Worm (Caenorhabditis elegans): ENCODE results near the gene fbxa-4.

fbxa-4 gene

DNA sequence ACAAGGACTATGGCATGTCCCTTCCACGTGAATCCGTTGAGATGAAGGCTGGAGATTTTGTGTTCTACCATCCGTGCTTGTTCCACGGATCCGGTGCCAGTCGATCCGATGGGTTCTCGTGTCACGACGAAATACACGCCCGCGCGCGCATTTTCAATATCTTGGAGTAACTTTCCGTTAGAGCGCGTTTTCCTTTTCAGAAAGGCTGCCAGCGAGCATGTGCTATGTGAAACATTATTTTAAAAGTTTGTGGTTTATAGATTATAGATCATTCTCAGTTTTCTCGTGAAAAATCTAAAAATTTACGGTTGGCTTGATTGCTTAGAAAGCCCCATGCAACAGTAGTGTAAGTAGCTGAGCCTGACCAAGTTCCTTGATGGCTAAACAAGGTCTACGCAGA lies 3.5 kb upstream of the fbxa-4 start, which contains the start of gene fbxc-20:
fbxc-20 (plus strand) TSS at position 301 of the 400 bp plus-strand sequence.
- TF ChIP-seq skn-1 (tag; optimal IDR thresholded peaks at IDR 0.05) (no peak), nhr-43 (tag; optimal IDR thresholded peaks at IDR 0.05; ENCODE audit: poor library complexity, severe bottlenecking) (no peak)

DNA sequence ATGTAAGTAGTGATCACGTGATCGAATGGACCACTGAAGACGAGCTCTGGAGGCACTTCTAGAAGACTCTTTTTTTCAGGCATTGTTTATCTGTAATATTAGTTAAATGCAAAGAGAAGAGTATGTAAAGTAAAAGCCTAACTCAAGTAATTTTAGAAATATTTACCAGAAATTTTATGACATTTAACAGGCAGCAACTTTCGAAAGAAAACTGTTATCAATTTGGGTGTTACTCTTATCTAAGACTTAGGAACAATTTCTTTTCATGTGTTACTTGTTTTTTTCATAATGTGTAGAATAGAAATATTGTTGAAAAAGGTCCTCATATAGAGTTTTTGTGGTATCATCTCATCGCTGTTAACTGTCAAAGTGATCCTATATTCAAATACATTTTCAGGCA lies 2.6 kb upstream of the fbxa-4 start, which contains the start of the genes F42G2.5 and F42G2.7:
F42G2.5 (minus strand) TSS at position 101 of the 400 bp plus-strand sequence.
F42G2.7 (plus strand) TSS at position 270 of the 400 bp plus-strand sequence.
- TF ChIP-seq aly-2 (tag; optimal IDR thresholded peaks at IDR 0.05) (no peak), elt-2 (tag; optimal IDR thresholded peaks at IDR 0.05) (peak; percentile 44)

DNA sequence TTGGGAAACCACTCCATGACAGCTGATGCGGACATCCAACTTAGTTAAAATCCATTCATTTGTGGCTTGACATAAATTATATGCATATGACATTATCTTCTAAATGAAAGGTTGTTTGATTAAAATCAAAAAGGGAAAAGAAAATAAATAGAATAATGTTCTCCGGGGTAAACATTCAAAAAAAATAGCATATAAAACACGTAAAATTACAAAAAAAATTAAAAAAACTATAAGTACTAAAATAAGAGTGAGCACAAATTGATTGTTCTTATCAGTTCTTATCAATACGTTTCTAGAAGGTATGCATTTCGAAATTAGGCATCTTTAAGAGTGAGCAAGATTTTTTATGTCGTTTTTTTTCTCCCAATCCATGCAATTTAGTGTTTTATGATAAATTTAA lies 2.7 kb downstream of the fbxa-4 start, which contains the start of gene fbxa-182:
fbxa-182 (minus strand) TSS at position 101 of the 400 bp plus-strand sequence.
- TF ChIP-seq nhr-77 (tag; optimal IDR thresholded peaks at IDR 0.05) (no peak), mdl-1 (tag; optimal IDR thresholded peaks at IDR 0.05) (no peak), pqm-1 (tag; optimal IDR thresholded peaks at IDR 0.05) (peak; percentile 37), elt-2 (tag; optimal IDR thresholded peaks at IDR 0.05) (peak; percentile 54), ceh-9 (tag; optimal IDR thresholded peaks at IDR 0.05) (no peak), elt-1 (tag; optimal IDR thresholded peaks at IDR 0.05) (no peak), pha-4 (tag; optimal IDR thresholded peaks at IDR 0.05) (peak; percentile 8)

DNA sequence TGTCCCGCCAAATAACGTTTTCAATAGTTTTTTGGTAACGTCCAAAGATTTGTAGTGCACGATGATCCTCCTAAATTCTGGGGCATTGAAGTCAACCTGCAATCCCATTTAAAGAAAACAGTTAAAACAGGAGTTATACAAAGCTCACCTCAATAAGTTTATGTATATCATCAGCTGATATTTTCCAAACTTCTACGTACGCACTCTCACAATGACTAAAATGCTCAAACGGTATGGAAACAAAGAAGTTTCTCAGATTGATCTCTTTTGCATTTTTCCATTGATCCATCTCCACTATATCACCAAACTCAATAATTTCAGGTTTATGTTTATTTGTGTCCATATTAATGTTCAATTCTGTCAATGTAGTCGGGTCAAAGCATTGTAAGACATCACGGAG lies 3.8 kb downstream of the fbxa-4 start:
- TF ChIP-seq jun-1 (tag; optimal IDR thresholded peaks at IDR 0.05) (no peak), nhr-237 (tag; optimal IDR thresholded peaks at IDR 0.05) (no peak), elt-1 (tag; optimal IDR thresholded peaks at IDR 0.05) (no peak), unc-39 (tag; optimal IDR thresholded peaks at IDR 0.05) (no peak), daf-12 (tag; optimal IDR thresholded peaks at IDR 0.05) (no peak), egl-5 (tag; optimal IDR thresholded peaks at IDR 0.05) (no peak), mml-1 (tag; optimal IDR thresholded peaks at IDR 0.05) (no peak), zag-1 (tag; optimal IDR thresholded peaks at IDR 0.05) (no peak), fkh-10 (GFP tag; optimal IDR thresholded peaks at IDR 0.05) (no peak), fkh-2 (tag; optimal IDR thresholded peaks at IDR 0.05) (no peak), nhr-43 (tag; optimal IDR thresholded peaks at IDR 0.05; ENCODE audit: poor library complexity, severe bottlenecking) (no peak), mdl-1 (tag; optimal IDR thresholded peaks at IDR 0.05) (no peak), pqm-1 (tag; optimal IDR thresholded peaks at IDR 0.05) (no peak), ztf-4 (tag; optimal IDR thresholded peaks at IDR 0.05) (no peak), ama-1 (optimal IDR thresholded peaks at IDR 0.05) (no peak), ceh-9 (tag; optimal IDR thresholded peaks at IDR 0.05) (no peak)

DNA sequence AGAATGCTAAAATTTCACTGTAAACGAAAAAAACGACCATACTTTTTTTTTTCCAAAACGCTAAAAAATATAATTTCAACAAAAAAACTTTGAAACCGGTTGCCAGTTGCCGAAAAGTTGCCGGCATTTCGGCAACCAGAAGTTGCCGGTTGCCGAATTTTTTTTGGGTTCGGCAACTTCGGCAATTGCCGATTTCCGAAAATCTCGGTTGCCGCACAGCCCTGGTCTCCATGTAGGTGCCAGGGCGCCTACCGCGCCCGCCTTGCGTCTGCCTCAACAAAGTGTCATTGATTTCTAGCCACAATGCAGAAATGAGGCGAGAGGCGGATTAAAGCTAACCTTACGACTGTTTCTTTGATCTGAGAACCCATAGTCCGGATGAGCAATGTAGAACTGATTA lies 4.2 kb downstream of the fbxa-4 start:
- no peak for TF ChIP-seq fkh-2 (tag; optimal IDR thresholded peaks at IDR 0.05)
- no peak for TF ChIP-seq lsy-12 (tag; optimal IDR thresholded peaks at IDR 0.05)
- TF ChIP-seq ceh-28 (tag; optimal IDR thresholded peaks at IDR 0.05): no peak
- no peak for TF ChIP-seq mdl-1 (tag; optimal IDR thresholded peaks at IDR 0.05)
- TF ChIP-seq ZK546.5 (tag; optimal IDR thresholded peaks at IDR 0.05): no peak
- TF ChIP-seq ama-1 (optimal IDR thresholded peaks at IDR 0.05): no peak
- no peak for TF ChIP-seq elt-2 (tag; optimal IDR thresholded peaks at IDR 0.05)
- TF ChIP-seq aly-2 (tag; optimal IDR thresholded peaks at IDR 0.05): no peak
- no peak for TF ChIP-seq skn-1 (tag; optimal IDR thresholded peaks at IDR 0.05)
- TF ChIP-seq lin-39 (tag; optimal IDR thresholded peaks at IDR 0.05): no peak
- TF ChIP-seq eor-1 (tag; optimal IDR thresholded peaks at IDR 0.05): no peak
- TF ChIP-seq mml-1 (tag; optimal IDR thresholded peaks at IDR 0.05): no peak

DNA sequence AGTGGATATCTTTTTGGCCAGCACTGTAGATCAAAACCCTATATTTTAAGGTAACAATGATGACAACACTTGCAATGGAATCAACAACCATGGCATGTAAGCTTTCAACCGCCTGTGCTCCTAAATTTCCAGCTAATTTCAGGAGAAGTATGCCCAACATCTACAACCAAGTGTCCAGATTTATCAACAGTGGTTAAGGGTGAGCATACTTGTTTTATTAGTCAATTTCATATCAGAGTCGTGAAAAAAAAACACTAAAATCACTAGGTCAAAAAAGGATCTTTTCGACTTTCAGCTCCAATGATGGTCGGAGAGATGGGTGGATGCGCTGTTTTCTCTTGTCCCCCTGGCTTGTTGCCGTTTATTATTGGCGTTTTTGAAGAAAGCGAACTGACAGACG lies 11.3 kb downstream of the fbxa-4 start, which contains the start of gene F16G10.1:
F16G10.1 (plus strand) TSS at position 301 of the 400 bp plus-strand sequence.
- TF ChIP-seq elt-1 (tag; optimal IDR thresholded peaks at IDR 0.05): no peak
- TF ChIP-seq R02D3.7 (tag; optimal IDR thresholded peaks at IDR 0.05): no peak
- TF ChIP-seq aly-2 (tag; optimal IDR thresholded peaks at IDR 0.05): no peak
- no peak for TF ChIP-seq unc-39 (tag; optimal IDR thresholded peaks at IDR 0.05)
- TF ChIP-seq eor-1 (tag; optimal IDR thresholded peaks at IDR 0.05): no peak
- no peak for TF ChIP-seq nhr-23 (tag; optimal IDR thresholded peaks at IDR 0.05)

DNA sequence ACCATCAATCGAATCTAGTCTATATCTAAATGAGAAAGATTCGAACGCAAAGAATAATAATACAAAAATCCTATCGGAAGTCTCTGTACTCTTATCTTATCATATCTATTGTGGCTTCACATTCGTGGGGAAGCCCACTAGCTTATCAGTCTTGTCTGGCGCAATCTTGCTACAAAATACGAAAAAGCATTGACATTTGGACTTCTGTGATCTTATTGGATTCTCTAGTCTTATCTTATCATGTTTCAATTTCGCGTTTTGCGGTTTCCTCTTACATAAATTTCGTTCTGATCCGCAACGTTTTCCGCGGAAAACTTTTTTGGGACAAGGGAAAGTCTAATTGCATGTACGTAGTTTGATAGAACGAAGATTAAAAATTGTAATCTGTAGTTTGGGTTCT lies 15.5 kb downstream of the fbxa-4 start:
- TF ChIP-seq nfya-1 (tag; optimal IDR thresholded peaks at IDR 0.05; ENCODE audit: insufficient read depth): no peak
- TF ChIP-seq nhr-25 (tag; optimal IDR thresholded peaks at IDR 0.05): no peak
- TF ChIP-seq elt-3 (tag; optimal IDR thresholded peaks at IDR 0.05): peak; percentile 14 to 96 (median 93)
- TF ChIP-seq elt-2 (tag; optimal IDR thresholded peaks at IDR 0.05): no peak
- no peak for TF ChIP-seq mml-1 (tag; optimal IDR thresholded peaks at IDR 0.05)
- peak; percentile 86 for TF ChIP-seq nhr-43 (tag; optimal IDR thresholded peaks at IDR 0.05; ENCODE audit: poor library complexity, severe bottlenecking)
- TF ChIP-seq eor-1 (tag; optimal IDR thresholded peaks at IDR 0.05): no peak
- TF ChIP-seq pha-4 (tag; optimal IDR thresholded peaks at IDR 0.05): no peak
- no peak for TF ChIP-seq nhr-11 (tag; optimal IDR thresholded peaks at IDR 0.05)
